Worm (Caenorhabditis elegans): ENCODE results near the gene xtr-2.

DNA sequence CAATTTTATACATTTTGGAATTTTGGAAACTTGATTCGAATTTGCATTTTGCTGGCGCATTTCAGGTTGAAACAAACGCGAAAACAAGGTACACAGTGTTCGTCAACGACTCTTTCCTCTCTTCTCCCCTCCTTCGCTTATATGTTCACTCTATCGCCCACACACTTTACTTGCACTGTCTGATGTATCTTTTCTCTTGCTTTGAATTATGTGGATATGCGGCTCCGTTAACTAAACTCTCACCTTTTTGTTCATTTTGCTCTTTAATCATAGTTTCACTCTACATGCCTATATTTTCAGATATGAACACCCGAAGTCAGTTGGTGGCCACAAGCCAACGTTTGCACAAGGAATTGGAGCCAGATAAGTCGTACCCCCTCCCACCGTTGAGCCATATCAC, 21.1 kb upstream of the xtr-2 start, which contains the start of gene W06D11.1:
- TF ChIP-seq unc-130 (tag; optimal IDR thresholded peaks at IDR 0.05) (no peak), swsn-7 (tag; optimal IDR thresholded peaks at IDR 0.05) (no peak), nhr-237 (tag; optimal IDR thresholded peaks at IDR 0.05) (no peak)

Data from whole organism, L1 larva.